Fruit fly (Drosophila melanogaster) whole organism: Measurements from ENCODE around the gene spn-D.

ENCODE experiments used
- CG8478 ChIP-seq: fragments of >200 bp; optimal IDR thresholded peaks from 2 replicates; lab custom pipeline; 2018; ENCODE audit warnings: inconsistent platforms
- pan ChIP-seq: fragments of >200 bp; optimal IDR thresholded peaks from 2 replicates; lab custom pipeline; 2017
- psq ChIP-seq: fragments of >200 bp; optimal IDR thresholded peaks from 2 replicates; lab custom pipeline; 2017
- usp ChIP-seq: fragments of >200 bp; optimal IDR thresholded peaks from 2 replicates; lab custom pipeline; 2017; ENCODE audit warnings: missing biosample characterization, missing genetic modification characterization, mixed read lengths

dm6 chr3R:27178546-27179375 lies 13.2 kb downstream of the spn-D start:
- TF ChIP-seq psq (no peak), CG8478 (lab: Kevin White, UChicago) (no peak), pan (lab: Kevin White, UChicago) (no peak), usp (GFP tag; lab: Kevin White, UChicago) (no peak)
